Worm (Caenorhabditis elegans) whole organism, young adult: Measurements from ENCODE around the gene F48B9.3.

ENCODE experiments used
- B0019.2 ChIP-seq: fragments of 200-800 bp; sonication (Bioruptor generic); conservative IDR thresholded peaks from 2 replicates; pipeline ENCODE4 v1.3.6; 2022; ENCODE audit warnings: missing genetic modification reagents, missing genetic modification characterization, missing compliant biosample characterization
- C17E4.6 ChIP-seq: fragments of 200-800 bp; sonication (Bioruptor generic); IDR thresholded peaks from 2 replicates; pipeline ENCODE4 v1.3.6; 2022; ENCODE audit warnings: missing genetic modification reagents, missing genetic modification characterization, missing compliant biosample characterization
- F10E7.11 ChIP-seq: sonication (generic microtip); optimal IDR thresholded peaks from 2 replicates; lab custom pipeline; 2017; ENCODE audit warnings: mild to moderate bottlenecking, missing genetic modification characterization, moderate library complexity, missing compliant biosample characterization
- F23B12.7 ChIP-seq: sonication (generic microtip); optimal IDR thresholded peaks from 2 replicates; lab custom pipeline; 2017; ENCODE audit warnings: missing genetic modification characterization, mild to moderate bottlenecking, missing compliant biosample characterization, antibody characterized with exemption, moderate library complexity; ENCODE audit not compliant: insufficient read depth
- F57A8.1 ChIP-seq: fragments of 200-800 bp; sonication (Bioruptor generic); optimal IDR thresholded peaks from 2 replicates; lab custom pipeline; 2018; ENCODE audit warnings: mild to moderate bottlenecking, missing genetic modification characterization, moderate library complexity, missing compliant biosample characterization
- K11D2.4 ChIP-seq: fragments of 200-800 bp; sonication (Bioruptor generic); IDR thresholded peaks from 2 replicates; pipeline ENCODE4 v1.3.6; 2022; ENCODE audit warnings: missing genetic modification reagents, missing genetic modification characterization, missing compliant biosample characterization
- K12H6.12 ChIP-seq: fragments of 200-800 bp; sonication (Bioruptor generic); optimal IDR thresholded peaks from 2 replicates; lab custom pipeline; 2018; ENCODE audit warnings: mild to moderate bottlenecking, missing genetic modification characterization, missing compliant biosample characterization
- Y53F4B.3 ChIP-seq: fragments of 200-800 bp; sonication (Bioruptor generic); IDR thresholded peaks from 2 replicates; pipeline ENCODE4 v1.3.6; 2022; ENCODE audit warnings: missing genetic modification reagents, missing genetic modification characterization, missing compliant biosample characterization
- Y79H2A.3 ChIP-seq: fragments of 200-800 bp; sonication (Bioruptor generic); conservative IDR thresholded peaks from 2 replicates; pipeline ENCODE4 v1.3.6; 2022; ENCODE audit warnings: missing genetic modification reagents, missing genetic modification characterization, missing compliant biosample characterization
- ama-1 ChIP-seq, 3 experiments: fragments of 150-350 bp in 1 of 3; sonication (generic microtip) in 2 of 3; optimal IDR thresholded peaks; 2 replicates each; lab custom pipeline; 2014 to 2018; ENCODE audit warnings: missing biosample characterization in 2 of 3, missing genetic modification characterization in 2 of 3, missing genetic modification reagents in 2 of 3
- aptf-3 ChIP-seq: fragments of 200-800 bp; sonication (Bioruptor generic); IDR thresholded peaks from 2 replicates; pipeline ENCODE4 v1.3.6; 2022; ENCODE audit warnings: missing genetic modification characterization, missing compliant biosample characterization
- atf-7 ChIP-seq: sonication (generic microtip); optimal IDR thresholded peaks from 2 replicates; lab custom pipeline; 2017; ENCODE audit warnings: mild to moderate bottlenecking, missing genetic modification characterization, missing compliant biosample characterization
- attf-3 ChIP-seq: fragments of 200-800 bp; sonication (Bioruptor generic); conservative IDR thresholded peaks from 2 replicates; pipeline ENCODE4 v1.3.6; 2022; ENCODE audit warnings: missing genetic modification reagents, missing genetic modification characterization, missing compliant biosample characterization
- attf-6 ChIP-seq: fragments of 200-800 bp; sonication (Bioruptor generic); IDR thresholded peaks from 2 replicates; pipeline ENCODE4 v1.3.6; 2022; ENCODE audit warnings: missing genetic modification reagents, missing genetic modification characterization, missing compliant biosample characterization
- bed-1 ChIP-seq: fragments of 200-800 bp; sonication (Bioruptor generic); IDR thresholded peaks from 2 replicates; pipeline ENCODE4 v1.3.6; 2022; ENCODE audit warnings: missing genetic modification reagents, missing genetic modification characterization, missing compliant biosample characterization
- bed-2 ChIP-seq: fragments of 200-800 bp; sonication (Bioruptor generic); IDR thresholded peaks from 2 replicates; pipeline ENCODE4 v1.3.6; 2022; ENCODE audit warnings: missing genetic modification reagents, missing genetic modification characterization, missing compliant biosample characterization
- cebp-1 ChIP-seq, 2 experiments: fragments of 200-800 bp in 1 of 2; sonication (Bioruptor generic) in 1 of 2; sonication (generic microtip) in 1 of 2; IDR thresholded peaks in 1 of 2; optimal IDR thresholded peaks in 1 of 2; 2 replicates each; pipeline versions ENCODE4 v1.3.6 to Lab custom; 2017 to 2022; ENCODE audit warnings: missing compliant biosample characterization in 2 of 2, missing genetic modification characterization in 2 of 2, mild to moderate bottlenecking in 1 of 2, missing genetic modification reagents in 1 of 2, moderate library complexity in 1 of 2
- ceh-40 ChIP-seq: fragments of 200-800 bp; sonication (Bioruptor generic); IDR thresholded peaks from 2 replicates; pipeline ENCODE4 v1.3.6; 2022; ENCODE audit warnings: missing genetic modification characterization, missing compliant biosample characterization
- ceh-58 ChIP-seq: fragments of 200-800 bp; sonication (Bioruptor generic); IDR thresholded peaks from 2 replicates; pipeline ENCODE4 v1.3.6; 2022; ENCODE audit warnings: missing genetic modification characterization, missing compliant biosample characterization
- die-1 ChIP-seq: sonication (generic microtip); optimal IDR thresholded peaks from 2 replicates; lab custom pipeline; 2016; ENCODE audit warnings: missing genotype, mild to moderate bottlenecking, missing genetic modification characterization, missing compliant biosample characterization
- dox-1 ChIP-seq: fragments of 200-800 bp; sonication (Bioruptor generic); IDR thresholded peaks from 2 replicates; pipeline ENCODE4 v1.3.6; 2022; ENCODE audit warnings: missing genetic modification reagents, missing genetic modification characterization, missing compliant biosample characterization
- dpl-1 ChIP-seq: fragments of 150-350 bp; optimal IDR thresholded peaks from 2 replicates; lab custom pipeline; 2014; ENCODE audit warnings: missing biosample characterization, missing genetic modification reagents, missing genetic modification characterization
- egl-44 ChIP-seq: fragments of 200-800 bp; sonication (Bioruptor generic); IDR thresholded peaks from 2 replicates; pipeline ENCODE4 v1.3.6; 2022; ENCODE audit warnings: missing genetic modification reagents, missing genetic modification characterization, missing compliant biosample characterization
- egrh-3 ChIP-seq: fragments of 200-800 bp; sonication (Bioruptor generic); IDR thresholded peaks from 2 replicates; pipeline ENCODE4 v1.3.6; 2022; ENCODE audit warnings: missing genetic modification reagents, missing genetic modification characterization, missing compliant biosample characterization
- ekl-4 ChIP-seq: fragments of 200-800 bp; sonication (Bioruptor generic); IDR thresholded peaks from 2 replicates; pipeline ENCODE4 v1.3.6; 2022; ENCODE audit warnings: missing genetic modification reagents, missing genetic modification characterization, missing compliant biosample characterization
- ets-4 ChIP-seq: fragments of 200-800 bp; sonication (Bioruptor generic); optimal IDR thresholded peaks from 2 replicates; lab custom pipeline; 2018; ENCODE audit warnings: mild to moderate bottlenecking, missing genetic modification characterization, missing compliant biosample characterization
- hmg-1.2 ChIP-seq: fragments of 200-800 bp; sonication (Bioruptor generic); IDR thresholded peaks from 2 replicates; pipeline ENCODE4 v1.3.6; 2022; ENCODE audit warnings: missing genetic modification reagents, missing genetic modification characterization, missing compliant biosample characterization
- hrde-1 ChIP-seq: sonication (generic microtip); optimal IDR thresholded peaks from 2 replicates; lab custom pipeline; 2016; ENCODE audit warnings: missing genetic modification characterization, mild to moderate bottlenecking, missing compliant biosample characterization, moderate library complexity, missing genotype, missing genetic modification reagents, borderline replicate concordance
- hsf-1 ChIP-seq: fragments of 200-800 bp; sonication (Bioruptor generic); IDR thresholded peaks from 2 replicates; pipeline ENCODE4 v1.3.6; 2022; ENCODE audit warnings: missing genetic modification reagents, missing genetic modification characterization, missing compliant biosample characterization
- madf-3 ChIP-seq: fragments of 200-800 bp; sonication (Bioruptor generic); IDR thresholded peaks from 2 replicates; pipeline ENCODE4 v1.3.6; 2022; ENCODE audit warnings: missing genetic modification reagents, missing genetic modification characterization, missing compliant biosample characterization
- madf-6 ChIP-seq: fragments of 200-800 bp; sonication (Bioruptor generic); IDR thresholded peaks from 2 replicates; pipeline ENCODE4 v1.3.6; 2022; ENCODE audit warnings: missing genetic modification reagents, missing genetic modification characterization, missing compliant biosample characterization
- mcd-1 ChIP-seq: fragments of 200-800 bp; sonication (Bioruptor generic); IDR thresholded peaks from 2 replicates; pipeline ENCODE4 v1.3.6; 2022; ENCODE audit warnings: missing genetic modification reagents, missing genetic modification characterization, missing compliant biosample characterization
- mes-4 ChIP-seq: sonication (generic microtip); optimal IDR thresholded peaks from 2 replicates; lab custom pipeline; 2016; ENCODE audit warnings: missing genotype, missing genetic modification characterization, missing compliant biosample characterization
- nhr-27 ChIP-seq: fragments of 200-800 bp; sonication (Bioruptor generic); optimal IDR thresholded peaks from 2 replicates; lab custom pipeline; 2018; ENCODE audit warnings: mild to moderate bottlenecking, missing genetic modification characterization, moderate library complexity, missing compliant biosample characterization
- rcor-1 ChIP-seq: fragments of 200-800 bp; sonication (Bioruptor generic); IDR thresholded peaks from 2 replicates; pipeline ENCODE4 v1.3.6; 2022; ENCODE audit warnings: missing genetic modification reagents, missing genetic modification characterization, missing compliant biosample characterization
- rpc-1 ChIP-seq, 2 experiments: fragments of 150-350 bp in 1 of 2; sonication (generic microtip) in 1 of 2; optimal IDR thresholded peaks; 2 replicates each; lab custom pipeline; 2014 to 2018; ENCODE audit warnings: missing biosample characterization in 1 of 2, missing genetic modification characterization in 1 of 2, missing genetic modification reagents in 1 of 2, missing genotype in 1 of 2
- sdz-38 ChIP-seq: sonication (generic microtip); optimal IDR thresholded peaks from 2 replicates; lab custom pipeline; 2016; ENCODE audit warnings: missing genotype, missing genetic modification characterization, missing compliant biosample characterization
- unc-130 ChIP-seq: sonication (generic microtip); optimal IDR thresholded peaks from 2 replicates; lab custom pipeline; 2016; ENCODE audit warnings: missing genetic modification reagents, missing genetic modification characterization, missing compliant biosample characterization
- ztf-18 ChIP-seq: sonication (generic microtip); optimal IDR thresholded peaks from 2 replicates; lab custom pipeline; 2016; ENCODE audit warnings: missing genotype, mild to moderate bottlenecking, missing genetic modification characterization, missing compliant biosample characterization
- ztf-22 ChIP-seq: fragments of 200-800 bp; sonication (Bioruptor generic); optimal IDR thresholded peaks from 2 replicates; lab custom pipeline; 2018; ENCODE audit warnings: mild to moderate bottlenecking, missing genetic modification characterization, moderate library complexity, missing compliant biosample characterization

Gene F48B9.3

DNA sequence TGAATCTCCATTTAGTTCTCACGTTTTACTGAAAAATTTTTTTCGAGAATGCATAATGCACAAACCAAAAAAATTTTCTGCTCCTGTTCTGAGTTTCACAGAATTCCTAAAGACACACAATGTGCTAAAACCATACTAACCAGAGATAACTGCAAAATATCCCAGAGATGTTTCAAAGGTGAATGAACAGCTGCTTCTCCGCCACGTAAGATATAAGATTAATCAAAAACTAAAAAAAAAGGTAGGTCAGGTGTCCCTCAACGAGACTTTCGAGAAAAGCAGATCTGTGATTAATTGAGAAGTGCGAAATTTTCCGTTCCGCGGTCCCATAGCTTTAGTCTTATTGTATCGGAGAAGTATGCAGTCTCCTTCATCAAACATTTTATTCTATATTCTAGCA lies at the start of gene F48B9.3:
F48B9.3 (plus strand) TSS at position 301 of the 400 bp plus-strand sequence.
- TF ChIP-seq C17E4.6, result no peak
- no peak for TF ChIP-seq atf-7
- no peak for TF ChIP-seq F23B12.7 (tag; lab: Kevin White, UChicago)
- no peak for TF ChIP-seq attf-3 (GFP tag; lab: Robert Waterston, UW)
- no peak for TF ChIP-seq Y53F4B.3
- TF ChIP-seq rpc-1 (optimal IDR thresholded peaks at IDR 0.05; lab: Kevin White, UChicago), result no peak
- no peak for TF ChIP-seq rpc-1 (tag; optimal IDR thresholded peaks at IDR 0.05; lab: Kevin White, UChicago)
- no peak for TF ChIP-seq egrh-3 (GFP tag; lab: Robert Waterston, UW)
- TF ChIP-seq aptf-3, result no peak
- TF ChIP-seq F57A8.1 (GFP tag; lab: Kevin White, UChicago), result no peak
- TF ChIP-seq egl-44, result no peak
- no peak for TF ChIP-seq ets-4 (GFP tag; lab: Kevin White, UChicago)
- TF ChIP-seq mes-4 (tag; lab: Kevin White, UChicago), result no peak
- no peak for TF ChIP-seq hrde-1
- TF ChIP-seq ekl-4 (GFP tag; lab: Robert Waterston, UW), result no peak
- TF ChIP-seq sdz-38 (tag; lab: Kevin White, UChicago), result no peak
- no peak for TF ChIP-seq hmg-1.2 (GFP tag; lab: Robert Waterston, UW)
- no peak for TF ChIP-seq F10E7.11 (tag; lab: Kevin White, UChicago)
- TF ChIP-seq B0019.2 (GFP tag; lab: Robert Waterston, UW), result no peak
- no peak for TF ChIP-seq madf-6
- no peak for TF ChIP-seq hsf-1 (GFP tag; lab: Robert Waterston, UW)
- TF ChIP-seq, all 124 proteins: peak for 0

DNA sequence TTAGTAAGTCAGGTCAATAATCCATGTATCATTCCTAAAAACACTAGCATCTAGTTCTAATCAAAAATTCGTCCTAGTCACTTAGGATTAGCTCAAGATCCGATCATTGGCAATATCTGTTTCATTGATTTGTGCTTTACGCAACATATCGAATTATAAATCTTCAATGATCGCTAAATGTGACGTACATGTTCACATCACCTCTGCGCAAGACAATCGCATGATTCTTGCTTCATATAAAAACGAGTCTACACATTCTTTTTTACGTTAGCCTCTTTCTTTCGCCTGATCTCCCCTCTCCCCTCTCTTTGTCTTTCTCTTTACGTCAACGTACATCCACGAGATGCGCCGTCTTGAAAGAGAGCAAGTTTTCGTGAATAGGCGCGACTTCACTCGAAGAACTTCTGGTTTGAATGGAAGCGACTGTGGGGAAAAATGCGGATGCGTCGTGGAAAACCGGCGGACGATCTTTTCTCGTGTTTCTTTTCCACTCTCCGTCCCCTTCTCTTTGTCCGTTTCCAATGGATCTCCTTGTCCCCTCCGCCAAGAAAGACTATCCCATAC lies 48.5 kb upstream of the F48B9.3 start:
- no peak for TF ChIP-seq rcor-1 (GFP tag; lab: Robert Waterston, UW)
- no peak for TF ChIP-seq cebp-1 (GFP tag; IDR thresholded peaks at IDR 0.05; lab: Robert Waterston, UW)
- no peak for TF ChIP-seq cebp-1 (tag; optimal IDR thresholded peaks at IDR 0.05; lab: Kevin White, UChicago)
- TF ChIP-seq madf-6, result no peak
- TF ChIP-seq dox-1 (GFP tag; lab: Robert Waterston, UW), result peak; percentile 47; the same call in 1 of the 2 replicates
- 0 out of 2 replicates have a peak, but pooled peaks have one; percentile 40 for TF ChIP-seq ceh-58
- TF ChIP-seq ets-4 (GFP tag; lab: Kevin White, UChicago), result no peak
- TF ChIP-seq K12H6.12 (tag; lab: Kevin White, UChicago), result no peak

DNA sequence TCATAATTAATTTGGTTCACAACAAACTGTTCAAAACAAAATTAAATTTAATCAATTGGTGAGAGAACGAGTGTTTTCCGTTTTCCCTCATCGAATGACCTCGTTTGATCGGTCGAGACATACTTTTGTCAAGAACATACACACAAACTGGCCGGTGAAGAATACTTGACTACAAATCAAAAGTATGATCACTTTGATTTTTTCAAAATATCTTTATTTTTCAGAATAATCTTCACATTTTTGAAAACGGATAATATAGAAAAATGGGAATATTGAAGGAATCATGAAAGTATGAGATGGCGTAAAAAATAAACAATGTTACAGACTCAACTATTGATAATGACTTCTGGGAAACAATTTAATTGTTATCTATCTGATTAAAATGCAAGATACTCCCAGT lies 46.7 kb upstream of the F48B9.3 start, which contains the start of gene swip-10:
swip-10 (minus strand) TSS at position 101 of the 400 bp plus-strand sequence.
- TF ChIP-seq mcd-1 (no peak), nhr-27 (no peak), unc-130 (no peak), ama-1 (optimal IDR thresholded peaks at IDR 0.05; lab: Kevin White, UChicago) (no peak), ama-1 (GFP tag; optimal IDR thresholded peaks at IDR 0.05; lab: Kevin White, UChicago) (no peak), bed-1 (GFP tag; lab: Robert Waterston, UW) (no peak), madf-3 (GFP tag; lab: Robert Waterston, UW) (no peak), egl-44 (no peak), dpl-1 (GFP tag; lab: Kevin White, UChicago) (no peak), ztf-18 (tag; lab: Kevin White, UChicago) (no peak), bed-2 (GFP tag; lab: Robert Waterston, UW) (no peak), attf-6 (GFP tag; lab: Robert Waterston, UW) (no peak), die-1 (tag; lab: Kevin White, UChicago) (no peak), F23B12.7 (tag; lab: Kevin White, UChicago) (no peak), ceh-40 (GFP tag; lab: Robert Waterston, UW) (no peak), F10E7.11 (tag; lab: Kevin White, UChicago) (no peak), ztf-22 (GFP tag; lab: Kevin White, UChicago) (no peak), Y79H2A.3 (no peak), K11D2.4 (no peak), attf-3 (GFP tag; lab: Robert Waterston, UW) (no peak)
